Fruit fly (Drosophila melanogaster): Measurements from ENCODE around the gene TpnC73F.

- TF ChIP-seq CG8478 (optimal IDR thresholded peaks at IDR 0.05) (no peak), CTCF (optimal IDR thresholded peaks at IDR 0.05) (no peak)
Observed at dm6 chr3L:17053932-17054331, 8.1 kb downstream of the TpnC73F start.

Measured in S2 (cell line).